Fruit fly (Drosophila melanogaster): ENCODE results near the gene CG1213.

- no peak for TF ChIP-seq fd96Ca (GFP tag; IDR thresholded peaks at IDR 0.05)
- no peak for TF ChIP-seq Pif1B (GFP tag; optimal IDR thresholded peaks at IDR 0.05)
- no peak for TF ChIP-seq EcR (GFP tag; optimal IDR thresholded peaks at IDR 0.05)
- no peak for TF ChIP-seq CG8301 (tag; optimal IDR thresholded peaks at IDR 0.05)
- TF ChIP-seq gl (tag; optimal IDR thresholded peaks at IDR 0.05): no peak
- TF ChIP-seq CG13204 (GFP tag; optimal IDR thresholded peaks at IDR 0.05): no peak
- TF ChIP-seq CG4496 (GFP tag; IDR thresholded peaks at IDR 0.05): no peak
- TF ChIP-seq Ets98B (GFP tag; IDR thresholded peaks at IDR 0.05): no peak
- TF ChIP-seq CG17806 (tag; optimal IDR thresholded peaks at IDR 0.05): no peak
- no peak for TF ChIP-seq CG8159 (tag; optimal IDR thresholded peaks at IDR 0.05)
- no peak for TF ChIP-seq rn (GFP tag; IDR thresholded peaks at IDR 0.05)
- no peak for TF ChIP-seq CG14655 (GFP tag; optimal IDR thresholded peaks at IDR 0.05)
- TF ChIP-seq CG9948 (tag; optimal IDR thresholded peaks at IDR 0.05): no peak
Measured at dm6 chr3R:5821750-5822149, 19.2 kb upstream of the CG1213 start, which contains the start of gene CG46303.
